Worm (Caenorhabditis elegans) whole organism, early embryonic: ENCODE data around the gene swsn-1.

Experiments
- B0310.2 ChIP-seq: sonication (generic microtip); optimal IDR thresholded peaks from 2 replicates; lab custom pipeline; 2016; ENCODE audit warnings: mild to moderate bottlenecking, missing genetic modification characterization, missing compliant biosample characterization
- F13C5.2 ChIP-seq: sonication (generic microtip); optimal IDR thresholded peaks from 2 replicates; lab custom pipeline; 2017; ENCODE audit warnings: mild to moderate bottlenecking, missing genetic modification characterization, inconsistent platforms, missing compliant biosample characterization
- ama-1 ChIP-seq: fragments of 150-350 bp; optimal IDR thresholded peaks from 2 replicates; lab custom pipeline; 2014
- ceh-36 ChIP-seq: sonication (generic microtip); optimal IDR thresholded peaks from 2 replicates; lab custom pipeline; 2016; ENCODE audit warnings: missing genetic modification characterization, inconsistent platforms, missing compliant biosample characterization
- flt-1 ChIP-seq: fragments of 200-800 bp; sonication (Bioruptor generic); IDR thresholded peaks from 2 replicates; pipeline ENCODE4 v1.3.6; 2022; ENCODE audit warnings: missing genetic modification characterization, missing compliant biosample characterization
- hnd-1 ChIP-seq: sonication (generic microtip); optimal IDR thresholded peaks from 2 replicates; lab custom pipeline; 2016; ENCODE audit warnings: missing genetic modification characterization, missing compliant biosample characterization
- tbx-11 ChIP-seq: fragments of 200-800 bp; sonication (Bioruptor generic); IDR thresholded peaks from 2 replicates; pipeline ENCODE4 v1.3.6; 2022; ENCODE audit warnings: missing genetic modification characterization, missing compliant biosample characterization

- TF ChIP-seq ceh-36 (tag; lab: Kevin White, UChicago) (no peak), flt-1 (GFP tag; lab: Robert Waterston, UW) (no peak), hnd-1 (no peak), tbx-11 (GFP tag; lab: Robert Waterston, UW) (no peak), ama-1 (no peak), B0310.2 (tag; lab: Kevin White, UChicago) (no peak), F13C5.2 (no peak)
These were observed 53.7 kb downstream of the swsn-1 start, which contains the start of the genes srh-217 and Y113G7B.28 for ce11 chrV:20195451-20196036.
